Worm (Caenorhabditis elegans) whole organism, young adult: ENCODE data around the gene col-88.

Source experiments
- D2030.7 ChIP-seq: fragments of 200-800 bp; sonication (Bioruptor generic); IDR thresholded peaks from 2 replicates; pipeline ENCODE4 v1.3.6; 2022; ENCODE audit warnings: missing genetic modification reagents, missing genetic modification characterization, missing compliant biosample characterization
- F10E7.11 ChIP-seq: sonication (generic microtip); optimal IDR thresholded peaks from 2 replicates; lab custom pipeline; 2017; ENCODE audit warnings: mild to moderate bottlenecking, missing genetic modification characterization, moderate library complexity, missing compliant biosample characterization
- F37B4.10 ChIP-seq: fragments of 200-800 bp; sonication (Bioruptor generic); IDR thresholded peaks from 2 replicates; pipeline ENCODE4 v1.3.6; 2022; ENCODE audit warnings: missing genetic modification characterization, missing compliant biosample characterization
- F55B11.4 ChIP-seq: sonication (generic microtip); optimal IDR thresholded peaks from 2 replicates; lab custom pipeline; 2016; ENCODE audit warnings: missing compliant biosample characterization, missing genetic modification characterization, borderline replicate concordance; ENCODE audit not compliant: insufficient read depth
- F57A8.1 ChIP-seq: fragments of 200-800 bp; sonication (Bioruptor generic); optimal IDR thresholded peaks from 2 replicates; lab custom pipeline; 2018; ENCODE audit warnings: mild to moderate bottlenecking, missing genetic modification characterization, moderate library complexity, missing compliant biosample characterization
- Y95B8A.8 ChIP-seq: fragments of 200-800 bp; sonication (Bioruptor generic); IDR thresholded peaks from 2 replicates; pipeline ENCODE4 v1.3.6; 2022; ENCODE audit warnings: missing genetic modification reagents, missing genetic modification characterization, missing compliant biosample characterization
- bed-1 ChIP-seq: fragments of 200-800 bp; sonication (Bioruptor generic); IDR thresholded peaks from 2 replicates; pipeline ENCODE4 v1.3.6; 2022; ENCODE audit warnings: missing genetic modification reagents, missing genetic modification characterization, missing compliant biosample characterization
- chd-7 ChIP-seq: sonication (generic microtip); optimal IDR thresholded peaks from 2 replicates; lab custom pipeline; 2016; ENCODE audit warnings: mild to moderate bottlenecking, missing genetic modification characterization, moderate library complexity, missing compliant biosample characterization
- die-1 ChIP-seq: sonication (generic microtip); optimal IDR thresholded peaks from 2 replicates; lab custom pipeline; 2016; ENCODE audit warnings: missing genotype, mild to moderate bottlenecking, missing genetic modification characterization, missing compliant biosample characterization
- dpl-1 ChIP-seq: fragments of 150-350 bp; optimal IDR thresholded peaks from 2 replicates; lab custom pipeline; 2014; ENCODE audit warnings: missing biosample characterization, missing genetic modification reagents, missing genetic modification characterization
- egl-18 ChIP-seq: fragments of 200-800 bp; sonication (Bioruptor generic); IDR thresholded peaks from 2 replicates; pipeline ENCODE4 v1.3.6; 2022; ENCODE audit warnings: missing genetic modification reagents, missing genetic modification characterization, missing compliant biosample characterization
- egrh-3 ChIP-seq: fragments of 200-800 bp; sonication (Bioruptor generic); IDR thresholded peaks from 2 replicates; pipeline ENCODE4 v1.3.6; 2022; ENCODE audit warnings: missing genetic modification reagents, missing genetic modification characterization, missing compliant biosample characterization
- ets-4 ChIP-seq: fragments of 200-800 bp; sonication (Bioruptor generic); optimal IDR thresholded peaks from 2 replicates; lab custom pipeline; 2018; ENCODE audit warnings: mild to moderate bottlenecking, missing genetic modification characterization, missing compliant biosample characterization
- hlh-12 ChIP-seq: sonication (generic microtip); optimal IDR thresholded peaks from 2 replicates; lab custom pipeline; 2016; ENCODE audit warnings: missing genetic modification characterization, missing compliant biosample characterization
- lin-26 ChIP-seq: fragments of 200-800 bp; sonication (Bioruptor generic); IDR thresholded peaks from 2 replicates; pipeline ENCODE4 v1.3.6; 2022; ENCODE audit warnings: missing genetic modification reagents, missing genetic modification characterization, missing compliant biosample characterization
- mcd-1 ChIP-seq: fragments of 200-800 bp; sonication (Bioruptor generic); IDR thresholded peaks from 2 replicates; pipeline ENCODE4 v1.3.6; 2022; ENCODE audit warnings: missing genetic modification reagents, missing genetic modification characterization, missing compliant biosample characterization
- nfya-1 ChIP-seq: sonication (generic microtip); optimal IDR thresholded peaks from 2 replicates; lab custom pipeline; 2017; ENCODE audit warnings: antibody characterized with exemption, missing compliant biosample characterization, missing genetic modification characterization, borderline replicate concordance; ENCODE audit not compliant: insufficient read depth
- nfyb-1 ChIP-seq: fragments of 200-800 bp; sonication (Bioruptor generic); IDR thresholded peaks from 2 replicates; pipeline ENCODE4 v1.3.6; 2022; ENCODE audit warnings: missing genetic modification reagents, missing genetic modification characterization, missing compliant biosample characterization
- nhr-27 ChIP-seq: fragments of 200-800 bp; sonication (Bioruptor generic); optimal IDR thresholded peaks from 2 replicates; lab custom pipeline; 2018; ENCODE audit warnings: mild to moderate bottlenecking, missing genetic modification characterization, moderate library complexity, missing compliant biosample characterization
- nhr-80 ChIP-seq: sonication (generic microtip); optimal IDR thresholded peaks from 2 replicates; lab custom pipeline; 2016; ENCODE audit warnings: missing genetic modification characterization, missing compliant biosample characterization
- nhr-90 ChIP-seq: sonication (generic microtip); optimal IDR thresholded peaks from 2 replicates; lab custom pipeline; 2016; ENCODE audit warnings: missing genotype, mild to moderate bottlenecking, missing genetic modification characterization, missing compliant biosample characterization
- pbrm-1 ChIP-seq: fragments of 200-800 bp; sonication (Bioruptor generic); IDR thresholded peaks from 2 replicates; pipeline ENCODE4 v1.3.6; 2022; ENCODE audit warnings: missing genetic modification reagents, missing genetic modification characterization, missing compliant biosample characterization
- rpc-1 ChIP-seq, 2 experiments: fragments of 150-350 bp in 1 of 2; sonication (generic microtip) in 1 of 2; optimal IDR thresholded peaks; 2 replicates each; lab custom pipeline; 2014 to 2018; ENCODE audit warnings: missing biosample characterization in 1 of 2, missing genetic modification characterization in 1 of 2, missing genetic modification reagents in 1 of 2, missing genotype in 1 of 2
- snpc-1.1 ChIP-seq: sonication (generic microtip); optimal IDR thresholded peaks from 2 replicates; lab custom pipeline; 2017; ENCODE audit warnings: missing genetic modification characterization, mild to moderate bottlenecking, missing compliant biosample characterization, antibody characterized with exemption, moderate library complexity, missing genotype, missing genetic modification reagents; ENCODE audit not compliant: insufficient read depth
- tbp1 ChIP-seq: fragments of 200-800 bp; sonication (Bioruptor generic); optimal IDR thresholded peaks from 2 replicates; lab custom pipeline; 2018; ENCODE audit warnings: mild to moderate bottlenecking, missing genetic modification characterization, missing compliant biosample characterization
- unc-62 ChIP-seq: fragments of 150-350 bp; optimal IDR thresholded peaks from 2 replicates; lab custom pipeline; 2014; ENCODE audit warnings: missing biosample characterization, missing genetic modification reagents, missing genetic modification characterization
- xnd-1 ChIP-seq: sonication (generic microtip); optimal IDR thresholded peaks from 2 replicates; lab custom pipeline; 2016; ENCODE audit warnings: missing genotype, missing genetic modification reagents, missing genetic modification characterization, missing compliant biosample characterization
- zfh-2 ChIP-seq: fragments of 200-800 bp; sonication (Bioruptor generic); conservative IDR thresholded peaks from 2 replicates; pipeline ENCODE4 v1.3.6; 2022; ENCODE audit warnings: missing genetic modification reagents, missing genetic modification characterization, missing compliant biosample characterization
- ztf-25 ChIP-seq: fragments of 200-800 bp; sonication (Bioruptor generic); IDR thresholded peaks from 2 replicates; pipeline ENCODE4 v1.3.6; 2022; ENCODE audit warnings: missing genetic modification reagents, missing genetic modification characterization, missing compliant biosample characterization

col-88 gene

ce11 chrIII:42725-43124 lies 1.9 kb downstream of the col-88 start:
- TF ChIP-seq F10E7.11 (tag; lab: Kevin White, UChicago) (no peak), zfh-2 (GFP tag; lab: Robert Waterston, UW) (peak; percentile 91), egrh-3 (peak; percentile 90; the same call in 1 of the 2 replicates), F37B4.10 (GFP tag; lab: Robert Waterston, UW) (0 out of 2 replicates have a peak, but pooled peaks have one; percentile 89)

- TF ChIP-seq mcd-1 (GFP tag; lab: Robert Waterston, UW) (0 out of 2 replicates have a peak, but pooled peaks have one; percentile 16), snpc-1.1 (tag; lab: Kevin White, UChicago) (no peak), egl-18 (GFP tag; lab: Robert Waterston, UW) (no peak), die-1 (tag; lab: Kevin White, UChicago) (no peak), F37B4.10 (GFP tag; lab: Robert Waterston, UW) (0 out of 2 replicates have a peak, but pooled peaks have one; percentile 12), lin-26 (GFP tag; lab: Robert Waterston, UW) (no peak), zfh-2 (GFP tag; lab: Robert Waterston, UW) (peak; percentile 91), ztf-25 (GFP tag; lab: Robert Waterston, UW) (0 out of 2 replicates have a peak, but pooled peaks have one; percentile 64), egrh-3 (peak; percentile 89), nhr-80 (no peak), nhr-27 (no peak), D2030.7 (0 out of 2 replicates have a peak, but pooled peaks have one; percentile 20), F57A8.1 (GFP tag; lab: Kevin White, UChicago) (no peak)
Observed at ce11 chrIII:48329-48728, 7.5 kb downstream of the col-88 start.

ce11 chrIII:49064-49463 lies 8.2 kb downstream of the col-88 start:
- TF ChIP-seq ets-4 (GFP tag; lab: Kevin White, UChicago) (no peak), F37B4.10 (GFP tag; lab: Robert Waterston, UW) (no peak), chd-7 (tag; lab: Kevin White, UChicago) (no peak), tbp1 (GFP tag; lab: Kevin White, UChicago) (peak; percentile 64), rpc-1 (optimal IDR thresholded peaks at IDR 0.05; lab: Kevin White, UChicago) (no peak), rpc-1 (tag; optimal IDR thresholded peaks at IDR 0.05; lab: Kevin White, UChicago) (peak; percentile 30), unc-62 (GFP tag; lab: Kevin White, UChicago) (no peak)

DNA sequence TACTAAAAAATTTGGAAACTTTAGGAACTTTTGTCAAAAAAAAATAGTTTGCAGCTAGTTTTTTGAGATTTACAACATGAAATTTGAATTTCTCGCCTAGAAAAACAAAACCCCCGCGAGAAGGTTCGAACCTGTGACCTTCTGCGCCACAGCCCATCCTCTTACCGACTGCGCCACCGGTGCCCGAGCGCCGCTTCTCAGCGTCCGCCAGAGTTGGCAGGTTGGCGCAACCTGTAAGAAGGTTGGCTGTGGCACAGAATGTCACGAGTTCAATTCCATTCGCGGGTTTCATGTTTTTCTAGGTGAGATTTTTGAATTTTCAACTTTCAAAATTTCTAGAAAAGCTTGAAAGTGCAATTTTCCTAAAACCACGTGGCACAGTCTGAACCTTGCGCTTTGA lies 9.6 kb downstream of the col-88 start:
- no peak for TF ChIP-seq chd-7 (tag; lab: Kevin White, UChicago)
- TF ChIP-seq egrh-3, result peak; percentile 45; the same call in 1 of the 2 replicates
- peak; percentile 65 for TF ChIP-seq zfh-2 (GFP tag; lab: Robert Waterston, UW)
- TF ChIP-seq, all 124 proteins: peak for 2

DNA sequence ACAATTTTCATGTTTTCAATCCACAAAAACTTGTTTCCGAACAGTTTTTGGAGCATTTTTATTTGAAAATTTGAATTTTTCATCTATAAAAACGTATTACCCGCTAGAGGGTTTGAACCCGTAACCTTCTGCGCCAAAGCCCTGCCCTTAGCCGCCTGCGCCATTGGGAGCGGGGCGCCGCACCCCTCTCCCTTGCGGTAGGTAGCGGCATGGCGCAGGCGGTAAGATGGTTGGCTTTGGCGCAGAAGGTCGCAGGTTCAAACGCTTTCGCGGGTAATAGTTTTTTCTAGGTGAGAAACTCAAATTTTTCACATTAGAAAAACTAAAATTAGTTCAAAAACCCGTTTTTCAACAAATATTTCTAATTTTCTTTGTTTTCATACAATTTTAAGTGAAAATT lies 10.8 kb downstream of the col-88 start:
- TF ChIP-seq zfh-2 (GFP tag; lab: Robert Waterston, UW) (peak; percentile 73), nhr-90 (no peak), nfya-1 (no peak), bed-1 (GFP tag; lab: Robert Waterston, UW) (no peak), tbp1 (GFP tag; lab: Kevin White, UChicago) (no peak), hlh-12 (no peak), D2030.7 (0 out of 2 replicates have a peak, but pooled peaks have one; percentile 35), pbrm-1 (GFP tag; lab: Robert Waterston, UW) (0 out of 2 replicates have a peak, but pooled peaks have one; percentile 8), xnd-1 (no peak), F55B11.4 (tag; lab: Kevin White, UChicago) (no peak), nfyb-1 (GFP tag; lab: Robert Waterston, UW) (no peak), egrh-3 (peak; percentile 29; the same call in 1 of the 2 replicates), dpl-1 (GFP tag; lab: Kevin White, UChicago) (no peak), Y95B8A.8 (no peak)
